Fruit fly (Drosophila melanogaster) whole organism, embryonic: Measurements from ENCODE around the gene CG44040.
A peak's percentile ranks its signal among the peaks of the same experiment; 100 is the strongest.

Experiments
- C15 ChIP-seq: fragments of 200-800 bp; sonication (Bioruptor generic); IDR thresholded peaks from 3 replicates; pipeline ENCODE4 v1.3.6; 2022; ENCODE audit warnings: missing biosample characterization, missing genetic modification characterization
- CG10274 ChIP-seq: fragments of 200-800 bp; sonication (Bioruptor generic); optimal IDR thresholded peaks from 3 replicates; lab custom pipeline; 2017; ENCODE audit warnings: missing biosample characterization, mild to moderate bottlenecking, missing genetic modification characterization
- CG12391 ChIP-seq: fragments of 200-800 bp; sonication (Bioruptor generic); optimal IDR thresholded peaks from 3 replicates; lab custom pipeline; 2018; ENCODE audit warnings: missing biosample characterization, mild to moderate bottlenecking, missing genetic modification characterization, moderate library complexity
- CG13775 ChIP-seq: fragments of 200-800 bp; sonication (Bioruptor generic); optimal IDR thresholded peaks from 3 replicates; lab custom pipeline; 2017; ENCODE audit warnings: missing biosample characterization, mild to moderate bottlenecking, missing genetic modification characterization
- CG14050 ChIP-seq: fragments of 200-800 bp; sonication (Bioruptor generic); IDR thresholded peaks from 3 replicates; pipeline ENCODE4 v1.3.6; 2022; ENCODE audit warnings: missing biosample characterization, missing genetic modification characterization
- CG14667 ChIP-seq: fragments of 200-800 bp; sonication (Bioruptor generic); IDR thresholded peaks from 2 replicates; pipeline ENCODE4 v1.3.6; 2022; ENCODE audit warnings: missing biosample characterization, missing genetic modification characterization
- CG14860 ChIP-seq: fragments of 200-800 bp; sonication (Bioruptor generic); IDR thresholded peaks from 3 replicates; pipeline ENCODE4 v1.3.6; 2022; ENCODE audit warnings: missing biosample characterization, missing genetic modification characterization; ENCODE audit not compliant: partially characterized antibody
- CG15011 ChIP-seq: fragments of 200-800 bp; sonication (Bioruptor generic); optimal IDR thresholded peaks from 3 replicates; lab custom pipeline; 2018; ENCODE audit warnings: missing biosample characterization, mild to moderate bottlenecking, missing genetic modification characterization
- CG17328 ChIP-seq: fragments of 200-800 bp; sonication (Bioruptor generic); IDR thresholded peaks from 2 replicates; pipeline ENCODE4 v1.3.6; 2022; ENCODE audit warnings: missing biosample characterization, missing genetic modification characterization
- CG1832 ChIP-seq: fragments of 200-800 bp; sonication (Bioruptor generic); optimal IDR thresholded peaks from 2 replicates; lab custom pipeline; 2017; ENCODE audit warnings: missing biosample characterization, mild to moderate bottlenecking, missing genetic modification characterization, inconsistent platforms
- CG18764 ChIP-seq: fragments of 200-800 bp; sonication (Bioruptor generic); optimal IDR thresholded peaks from 3 replicates; lab custom pipeline; 2016; ENCODE audit warnings: missing biosample characterization, missing genetic modification characterization
- CG7556 ChIP-seq: fragments of 200-800 bp; sonication (Bioruptor generic); optimal IDR thresholded peaks from 2 replicates; lab custom pipeline; 2017; ENCODE audit warnings: missing biosample characterization, mild to moderate bottlenecking, missing genetic modification characterization
- CG7839 ChIP-seq: fragments of 200-800 bp; sonication (Bioruptor generic); optimal IDR thresholded peaks from 3 replicates; lab custom pipeline; 2018; ENCODE audit warnings: missing biosample characterization, mild to moderate bottlenecking, missing genetic modification characterization, moderate library complexity
- CG8281 ChIP-seq: fragments of 200-800 bp; sonication (Bioruptor generic); optimal IDR thresholded peaks from 2 replicates; lab custom pipeline; 2018; ENCODE audit warnings: missing biosample characterization, mild to moderate bottlenecking, missing genetic modification characterization, moderate library complexity
- CG8924 ChIP-seq: fragments of 200-800 bp; optimal IDR thresholded peaks from 3 replicates; lab custom pipeline; 2019; ENCODE audit warnings: missing biosample characterization, mild to moderate bottlenecking, missing genetic modification characterization, moderate library complexity
- CG9437 ChIP-seq: fragments of 200-800 bp; sonication (Bioruptor generic); optimal IDR thresholded peaks from 2 replicates; lab custom pipeline; 2018; ENCODE audit warnings: missing biosample characterization, mild to moderate bottlenecking, missing genetic modification characterization
- Dip2 ChIP-seq: fragments of 200-800 bp; sonication (Bioruptor generic); IDR thresholded peaks from 2 replicates; pipeline ENCODE4 v1.3.6; 2022; ENCODE audit warnings: missing biosample characterization, missing genetic modification characterization
- Dip3 ChIP-seq: fragments of 200-800 bp; sonication (Bioruptor generic); optimal IDR thresholded peaks from 3 replicates; lab custom pipeline; 2016; ENCODE audit warnings: missing biosample characterization, missing genetic modification characterization
- Doc2 ChIP-seq: fragments of 200-800 bp; sonication (Bioruptor generic); IDR thresholded peaks from 2 replicates; pipeline ENCODE4 v1.3.6; 2022; ENCODE audit warnings: missing biosample characterization, missing genetic modification characterization
- Ets65A ChIP-seq: fragments of 200-800 bp; sonication (Bioruptor generic); peaks from one replicate; lab custom pipeline; 2016; ENCODE audit warnings: missing biosample characterization, missing genetic modification characterization
- H15 ChIP-seq: fragments of 200-800 bp; sonication (Bioruptor generic); IDR thresholded peaks from 3 replicates; pipeline ENCODE4 v1.3.6; 2022; ENCODE audit warnings: missing biosample characterization, missing genetic modification characterization
- H2.0 ChIP-seq: fragments of 200-800 bp; sonication (Bioruptor generic); IDR thresholded peaks from 2 replicates; pipeline ENCODE4 v1.3.6; 2022; ENCODE audit warnings: missing biosample characterization, missing genetic modification characterization
- HHEX ChIP-seq: fragments of 200-800 bp; sonication (Bioruptor generic); optimal IDR thresholded peaks from 3 replicates; lab custom pipeline; 2017; ENCODE audit warnings: missing biosample characterization, mild to moderate bottlenecking, missing genetic modification characterization, missing genetic modification reagents
- HLH3B ChIP-seq: fragments of 200-800 bp; sonication (Bioruptor generic); IDR thresholded peaks from 2 replicates; pipeline ENCODE4 v1.3.6; 2022; ENCODE audit warnings: missing biosample characterization, missing genetic modification characterization
- Hr3 ChIP-seq: fragments of 200-800 bp; sonication (Bioruptor generic); optimal IDR thresholded peaks from 3 replicates; lab custom pipeline; 2016; ENCODE audit warnings: missing biosample characterization, missing genetic modification characterization
- Hr78 ChIP-seq, 2 experiments: fragments of 200-800 bp in 1 of 2; fragments of >200 bp in 1 of 2; sonication (Bioruptor generic) in 1 of 2; optimal IDR thresholded peaks; 2 replicates each; lab custom pipeline; 2017 to 2019; ENCODE audit warnings: missing biosample characterization in 2 of 2, missing genetic modification characterization in 2 of 2, mild to moderate bottlenecking in 1 of 2, moderate library complexity in 1 of 2
- Lpt ChIP-seq: fragments of >200 bp; optimal IDR thresholded peaks from 2 replicates; lab custom pipeline; 2018; ENCODE audit warnings: missing biosample characterization, missing genetic modification characterization
- Med ChIP-seq: fragments of 200-800 bp; sonication (Bioruptor generic); peaks from one replicate; lab custom pipeline; 2016; ENCODE audit warnings: missing biosample characterization, missing genetic modification characterization, mild to moderate bottlenecking, inconsistent platforms, moderate library complexity
- Meics ChIP-seq: fragments of 200-800 bp; sonication (Bioruptor generic); optimal IDR thresholded peaks from 2 replicates; lab custom pipeline; 2017; ENCODE audit warnings: missing biosample characterization, mild to moderate bottlenecking, missing genetic modification characterization
- NfI ChIP-seq: fragments of 200-800 bp; sonication (Bioruptor generic); optimal IDR thresholded peaks from 3 replicates; lab custom pipeline; 2018; ENCODE audit warnings: missing biosample characterization, mild to moderate bottlenecking, missing genetic modification characterization, moderate library complexity
- Optix ChIP-seq: fragments of 200-800 bp; sonication (Bioruptor generic); IDR thresholded peaks from 3 replicates; pipeline ENCODE4 v1.3.6; 2022; ENCODE audit warnings: missing biosample characterization, missing genetic modification characterization
- Trl ChIP-seq, 3 experiments: fragments of >200 bp in 2 of 3; fragments of 200-800 bp in 1 of 3; sonication (Bioruptor generic) in 1 of 3; optimal IDR thresholded peaks; 2 replicates in 1 of 3; 3 replicates in 2 of 3; lab custom pipeline; 2016 to 2017; ENCODE audit warnings: missing biosample characterization in 1 of 3, missing genetic modification characterization in 1 of 3
- abd-A ChIP-seq: fragments of 200-800 bp; sonication (Bioruptor generic); optimal IDR thresholded peaks from 3 replicates; lab custom pipeline; 2019; ENCODE audit warnings: missing biosample characterization, mild to moderate bottlenecking, missing genetic modification characterization, moderate library complexity
- ac ChIP-seq: fragments of 200-800 bp; sonication (Bioruptor generic); optimal IDR thresholded peaks from 3 replicates; lab custom pipeline; 2017; ENCODE audit warnings: missing biosample characterization, mild to moderate bottlenecking, missing genetic modification characterization
- corto ChIP-seq: fragments of 200-800 bp; sonication (Bioruptor generic); optimal IDR thresholded peaks from 2 replicates; lab custom pipeline; 2016; ENCODE audit warnings: missing biosample characterization, mild to moderate bottlenecking, missing genetic modification characterization, moderate library complexity
- dpn ChIP-seq, 2 experiments: fragments of 200-800 bp; sonication (Bioruptor generic); optimal IDR thresholded peaks; 3 replicates each; lab custom pipeline; 2016; ENCODE audit warnings: missing biosample characterization in 2 of 2, missing genetic modification characterization in 2 of 2
- ems ChIP-seq: fragments of 200-800 bp; sonication (Bioruptor generic); optimal IDR thresholded peaks from 3 replicates; lab custom pipeline; 2016; ENCODE audit warnings: missing biosample characterization, missing genetic modification characterization
- fd96Cb ChIP-seq: fragments of 200-800 bp; sonication (Bioruptor generic); optimal IDR thresholded peaks from 2 replicates; lab custom pipeline; 2018; ENCODE audit warnings: missing biosample characterization, mild to moderate bottlenecking, missing genetic modification characterization, moderate library complexity
- gcm ChIP-seq: fragments of 200-800 bp; sonication (Bioruptor generic); optimal IDR thresholded peaks from 2 replicates; lab custom pipeline; 2019; ENCODE audit warnings: missing biosample characterization, mild to moderate bottlenecking, missing genetic modification characterization, moderate library complexity
- gem ChIP-seq: fragments of 200-800 bp; sonication (Bioruptor generic); optimal IDR thresholded peaks from 2 replicates; lab custom pipeline; 2019; ENCODE audit warnings: missing biosample characterization, mild to moderate bottlenecking, missing genetic modification characterization, moderate library complexity
- gt ChIP-seq: fragments of 200-800 bp; sonication (Bioruptor generic); IDR thresholded peaks from 2 replicates; pipeline ENCODE4 v1.3.6; 2022; ENCODE audit warnings: missing biosample characterization, missing genetic modification characterization
- inv ChIP-seq: fragments of 200-800 bp; sonication (Bioruptor generic); IDR thresholded peaks from 2 replicates; pipeline ENCODE4 v1.3.6; 2022; ENCODE audit warnings: missing biosample characterization, missing genetic modification characterization; ENCODE audit not compliant: partially characterized antibody
- jigr1 ChIP-seq: fragments of 200-800 bp; sonication (Bioruptor generic); IDR thresholded peaks from 3 replicates; pipeline ENCODE4 v1.3.6; 2022; ENCODE audit warnings: missing biosample characterization, missing genetic modification characterization
- maf-S ChIP-seq: fragments of 200-800 bp; sonication (Bioruptor generic); optimal IDR thresholded peaks from 2 replicates; lab custom pipeline; 2016; ENCODE audit warnings: missing biosample characterization, missing genetic modification characterization
- mirr ChIP-seq: fragments of 200-800 bp; sonication (Bioruptor generic); optimal IDR thresholded peaks from 3 replicates; lab custom pipeline; 2018; ENCODE audit warnings: missing biosample characterization, mild to moderate bottlenecking, missing genetic modification characterization
- org-1 ChIP-seq: fragments of 200-800 bp; sonication (Bioruptor generic); optimal IDR thresholded peaks from 2 replicates; lab custom pipeline; 2017; ENCODE audit warnings: missing biosample characterization, missing genetic modification characterization
- psq ChIP-seq: fragments of 200-800 bp; sonication (Bioruptor generic); optimal IDR thresholded peaks from 2 replicates; lab custom pipeline; 2017; ENCODE audit warnings: missing biosample characterization, missing genetic modification characterization
- row ChIP-seq: fragments of 200-800 bp; sonication (Bioruptor generic); IDR thresholded peaks from 3 replicates; pipeline ENCODE4 v1.3.6; 2022; ENCODE audit warnings: missing biosample characterization, missing genetic modification characterization
- unc-4 ChIP-seq: fragments of 200-800 bp; sonication (Bioruptor generic); IDR thresholded peaks from 2 replicates; pipeline ENCODE4 v1.3.6; 2022; ENCODE audit warnings: missing biosample characterization, missing genetic modification characterization; ENCODE audit not compliant: partially characterized antibody
- zen ChIP-seq: fragments of 200-800 bp; sonication (Bioruptor generic); optimal IDR thresholded peaks from 3 replicates; lab custom pipeline; 2018; ENCODE audit warnings: missing biosample characterization, mild to moderate bottlenecking, missing genetic modification characterization, moderate library complexity

Gene CG44040

DNA sequence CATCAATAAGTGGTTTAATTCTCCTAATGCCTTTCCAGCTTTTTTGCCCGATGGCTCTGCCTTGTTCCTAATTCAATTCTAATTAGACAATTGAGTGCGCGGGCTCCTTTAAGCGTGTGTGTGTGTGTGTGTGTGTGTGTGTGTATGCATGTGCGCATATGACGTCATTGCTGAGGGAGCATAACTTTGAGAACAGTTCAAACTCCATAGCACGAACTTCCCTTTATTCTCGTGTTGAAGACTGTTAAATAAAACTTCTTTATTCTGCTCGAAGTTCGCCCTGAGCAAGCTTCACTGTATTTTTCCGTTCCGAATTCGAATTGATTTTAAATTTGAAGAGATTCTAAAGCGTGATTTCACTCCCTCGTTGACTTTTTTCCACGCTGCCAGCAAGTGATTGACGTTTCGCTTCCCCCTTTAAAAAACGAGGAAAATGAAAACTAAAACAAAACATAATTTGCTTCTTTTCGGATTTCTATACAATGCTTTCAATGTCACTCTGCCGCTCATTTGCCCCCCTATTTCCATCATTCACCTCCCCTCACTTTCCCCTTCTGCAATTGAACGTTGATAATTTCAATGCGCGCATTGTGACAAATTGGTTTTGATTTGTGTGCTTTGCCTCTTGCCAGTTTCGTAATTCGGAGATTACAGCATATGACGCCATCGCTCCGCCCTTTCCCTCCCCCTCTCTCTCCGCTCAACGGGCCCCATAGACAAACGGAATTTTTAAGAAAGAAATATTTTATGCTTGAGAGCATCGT, 27.8 kb upstream of the CG44040 start (continued):
- TF ChIP-seq CG8281 (tag; lab: Kevin White, UChicago) (peak; percentile 41), zen (no peak), abd-A (tag; lab: Kevin White, UChicago) (peak; percentile 30), CG7839 (tag; lab: Kevin White, UChicago) (peak; percentile 37), fd96Cb (tag; lab: Kevin White, UChicago) (no peak), maf-S (GFP tag; lab: Kevin White, UChicago) (no peak), dpn (GFP tag; optimal IDR thresholded peaks at IDR 0.05; lab: Kevin White, UChicago) (peak; percentile 17 to 39), gcm (GFP tag; lab: Kevin White, UChicago) (peak; percentile 2), CG14050 (no peak), mirr (GFP tag; lab: Kevin White, UChicago) (peak; percentile 58), H15 (no peak), CG15011 (peak; percentile 29), ems (GFP tag; lab: Kevin White, UChicago) (no peak), Meics (peak; percentile 50), unc-4 (GFP tag; lab: Robert Waterston, UW) (no peak), jigr1 (no peak), CG14860 (no peak), inv (no peak), Hr78 (GFP tag; optimal IDR thresholded peaks at IDR 0.05; lab: Kevin White, UChicago) (no peak), CG10274 (GFP tag; lab: Kevin White, UChicago) (no peak), NfI (GFP tag; lab: Kevin White, UChicago) (peak; percentile 27), CG13775 (no peak), CG1832 (GFP tag; lab: Kevin White, UChicago) (no peak), Med (GFP tag; lab: Kevin White, UChicago) (peak; percentile 87), Lpt (GFP tag; lab: Kevin White, UChicago) (no peak), HLH3B (GFP tag; lab: Robert Waterston, UW) (no peak), Dip3 (GFP tag; lab: Kevin White, UChicago) (no peak), Dip2 (GFP tag; lab: Robert Waterston, UW) (no peak), Ets65A (GFP tag; lab: Kevin White, UChicago) (no peak), Doc2 (GFP tag; lab: Robert Waterston, UW) (no peak), Optix (GFP tag; lab: Robert Waterston, UW) (no peak), CG14667 (GFP tag; lab: Robert Waterston, UW) (no peak), gt (no peak), ac (no peak), H2.0 (GFP tag; lab: Robert Waterston, UW) (no peak), Trl (optimal IDR thresholded peaks at IDR 0.05; lab: Kevin White, UChicago) (no peak), Trl (GFP tag; optimal IDR thresholded peaks at IDR 0.05; lab: Kevin White, UChicago) (no peak), gem (tag; lab: Kevin White, UChicago) (peak; percentile 43), CG17328 (GFP tag; lab: Robert Waterston, UW) (no peak), corto (GFP tag; lab: Kevin White, UChicago) (no peak), CG18764 (no peak), Hr3 (GFP tag; lab: Kevin White, UChicago) (no peak), psq (GFP tag; lab: Kevin White, UChicago) (no peak), C15 (GFP tag; lab: Robert Waterston, UW) (no peak), row (GFP tag; lab: Robert Waterston, UW) (no peak), CG8924 (tag; lab: Kevin White, UChicago) (peak; percentile 14), org-1 (GFP tag; lab: Kevin White, UChicago) (no peak), CG9437 (GFP tag; lab: Kevin White, UChicago) (no peak), HHEX (no peak), CG12391 (tag; lab: Kevin White, UChicago) (no peak), CG7556 (GFP tag; lab: Kevin White, UChicago) (no peak)
